Worm (Caenorhabditis elegans) whole organism, dauer: ENCODE results near the gene C49C8.2.

ENCODE experiments used
- unc-62 ChIP-seq: sonication (generic microtip); optimal IDR thresholded peaks from 2 replicates; lab custom pipeline; 2017; ENCODE audit warnings: missing biosample characterization, missing genetic modification reagents, missing genetic modification characterization

Gene C49C8.2

ce11 chrIV:8630243-8630642, 20.6 kb upstream of the C49C8.2 start:
- no peak for TF ChIP-seq unc-62 (GFP tag; lab: Kevin White, UChicago)

- TF ChIP-seq unc-62 (GFP tag; lab: Kevin White, UChicago): no peak
Measured at ce11 chrIV:8631033-8631432, 19.9 kb upstream of the C49C8.2 start, which contains the start of gene dgk-4. TSS of gene dgk-4 (plus strand) at chrIV:8631333.

DNA sequence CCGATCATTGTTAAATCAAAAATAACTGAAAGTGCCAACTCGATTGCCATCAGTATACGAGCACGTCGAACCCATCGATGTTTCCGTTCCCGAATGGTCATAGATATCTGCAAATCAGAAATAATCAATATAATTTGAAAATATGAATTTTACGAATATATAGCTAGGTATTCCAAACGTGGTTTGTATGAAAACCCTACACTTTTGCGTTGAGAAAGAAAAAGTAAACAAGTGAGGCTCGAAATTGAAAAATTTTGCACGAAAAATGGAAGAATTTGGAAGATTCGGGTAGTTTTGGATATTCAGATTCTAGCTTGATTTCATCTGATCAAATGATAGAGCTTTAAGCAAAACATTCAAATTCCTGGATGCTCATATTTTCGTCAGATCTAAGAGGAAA, 12.1 kb upstream of the C49C8.2 start, which contains the start of gene F42A9.9:
Gene F42A9.9, minus strand, starts transcription at position 101 of the 400 bp plus-strand sequence.
- no peak for TF ChIP-seq unc-62 (GFP tag; lab: Kevin White, UChicago)

ce11 chrIV:8644432-8644831, 6.5 kb upstream of the C49C8.2 start, which contains the start of gene C49C8.3:
TSS of gene C49C8.3 (plus strand) at chrIV:8644732.
- no peak for TF ChIP-seq unc-62 (GFP tag; lab: Kevin White, UChicago)

ce11 chrIV:8648502-8648901, 2.4 kb upstream of the C49C8.2 start, which contains the start of gene cyp-33E1:
TSS of gene cyp-33E1 (minus strand) at chrIV:8648602.
- TF ChIP-seq unc-62 (GFP tag; lab: Kevin White, UChicago): no peak

ce11 chrIV:8651835-8652234, 947 bp downstream of the C49C8.2 start, which contains the start of gene C49C8.8:
TSS of gene C49C8.8 (plus strand) at chrIV:8652135.
- TF ChIP-seq unc-62 (GFP tag; lab: Kevin White, UChicago): no peak

DNA sequence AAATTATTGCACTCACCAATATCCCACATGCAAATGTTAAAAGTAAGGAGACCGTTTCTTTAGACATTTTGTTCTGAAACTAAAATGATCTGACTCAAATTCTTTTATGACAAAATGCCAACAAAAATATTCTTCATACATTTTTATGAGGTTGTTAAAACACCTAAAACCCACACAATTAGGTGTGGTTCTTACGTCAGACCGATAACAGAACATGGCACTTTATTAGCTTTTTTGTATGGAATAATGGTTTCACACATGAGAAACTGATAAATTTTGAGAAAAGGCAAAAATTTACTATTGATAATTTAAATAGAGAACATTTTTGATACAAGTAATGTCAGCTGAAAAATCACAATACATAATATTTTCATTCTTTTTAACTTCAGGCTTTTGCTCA, 2.7 kb downstream of the C49C8.2 start, which contains the start of gene C49C8.5:
Gene C49C8.5, minus strand, starts transcription at position 73 of the 400 bp plus-strand sequence.
- TF ChIP-seq unc-62 (GFP tag; lab: Kevin White, UChicago): no peak

DNA sequence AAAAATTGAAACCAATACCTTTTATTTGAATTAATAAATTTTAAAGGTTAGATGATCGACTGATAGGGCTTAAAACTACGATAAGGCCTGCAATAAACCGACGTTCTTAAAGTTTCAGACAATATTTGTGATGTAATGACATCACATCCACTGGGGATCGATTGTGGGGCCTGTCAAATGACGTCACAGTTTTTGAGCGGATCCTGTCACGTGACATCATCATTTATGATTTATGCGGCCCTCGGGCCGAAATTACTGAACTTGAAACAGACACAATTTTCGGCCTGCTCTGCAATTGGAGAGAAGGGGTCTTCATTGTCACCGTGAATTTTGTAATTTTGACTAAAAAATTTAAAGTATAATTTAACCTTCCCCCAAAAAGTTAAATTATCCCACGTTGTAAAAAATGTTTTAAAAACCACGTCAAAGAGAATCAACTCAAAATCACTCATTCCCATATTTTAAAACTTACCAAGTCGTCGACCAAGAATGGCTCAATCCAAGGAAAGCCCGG, 3.3 kb downstream of the C49C8.2 start, which contains the start of gene C49C8.1:
Gene C49C8.1, plus strand, starts transcription at position 464 of the 514 bp plus-strand sequence.
- TF ChIP-seq unc-62 (GFP tag; lab: Kevin White, UChicago): no peak

ce11 chrIV:8658122-8658521, 7.2 kb downstream of the C49C8.2 start, which contains the start of gene C49C8.6:
TSS of gene C49C8.6 (minus strand) at chrIV:8658222.
- no peak for TF ChIP-seq unc-62 (GFP tag; lab: Kevin White, UChicago)

DNA sequence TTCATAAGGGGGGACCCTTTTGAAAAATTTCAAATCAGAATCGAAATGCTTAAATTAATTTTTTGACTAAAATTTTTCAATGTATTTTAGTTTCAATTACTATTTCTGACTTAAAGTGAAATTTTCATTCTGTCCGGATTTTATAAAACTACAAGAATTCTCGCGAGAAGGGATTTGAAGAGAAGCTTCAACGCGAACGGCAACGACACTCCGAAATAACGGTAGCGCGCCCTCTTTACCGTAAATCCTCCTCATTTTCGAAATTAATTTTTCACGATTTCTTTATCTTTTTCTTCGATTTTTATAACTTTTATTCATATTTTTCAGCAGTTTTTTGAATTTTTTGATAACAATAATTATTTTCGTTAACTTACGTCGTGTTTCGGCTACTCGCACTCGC, 14.9 kb downstream of the C49C8.2 start:
- no peak for TF ChIP-seq unc-62 (GFP tag; lab: Kevin White, UChicago)

DNA sequence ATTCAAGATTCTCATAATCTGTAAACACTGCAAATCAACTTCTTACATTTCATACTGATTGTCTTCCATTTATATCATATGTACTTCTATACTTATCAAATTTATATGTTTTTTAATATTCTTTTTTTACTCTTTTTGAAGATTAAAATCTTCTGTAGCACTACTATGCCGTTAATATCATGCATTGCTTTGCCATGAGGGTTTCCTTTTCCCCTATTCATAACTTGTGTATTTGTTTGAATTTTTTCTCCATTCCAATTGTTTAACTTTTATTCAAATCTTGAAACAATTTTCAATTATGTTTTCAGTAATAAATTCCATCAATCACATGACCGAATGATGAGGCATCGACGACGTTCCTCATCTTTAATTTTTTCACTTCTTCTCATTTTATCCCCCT, 17.7 kb downstream of the C49C8.2 start, which contains the start of gene cdh-5:
Gene cdh-5, plus strand, starts transcription at position 301 of the 400 bp plus-strand sequence.
- no peak for TF ChIP-seq unc-62 (GFP tag; lab: Kevin White, UChicago)

- TF ChIP-seq unc-62 (GFP tag; lab: Kevin White, UChicago): no peak
Measured at ce11 chrIV:8673733-8674375, 23.0 kb downstream of the C49C8.2 start.

- TF ChIP-seq unc-62 (GFP tag; lab: Kevin White, UChicago): no peak
Measured at ce11 chrIV:8677303-8677702, 26.4 kb downstream of the C49C8.2 start, which contains the start of gene F08B4.8. TSS of gene F08B4.8 (plus strand) at chrIV:8677603.

DNA sequence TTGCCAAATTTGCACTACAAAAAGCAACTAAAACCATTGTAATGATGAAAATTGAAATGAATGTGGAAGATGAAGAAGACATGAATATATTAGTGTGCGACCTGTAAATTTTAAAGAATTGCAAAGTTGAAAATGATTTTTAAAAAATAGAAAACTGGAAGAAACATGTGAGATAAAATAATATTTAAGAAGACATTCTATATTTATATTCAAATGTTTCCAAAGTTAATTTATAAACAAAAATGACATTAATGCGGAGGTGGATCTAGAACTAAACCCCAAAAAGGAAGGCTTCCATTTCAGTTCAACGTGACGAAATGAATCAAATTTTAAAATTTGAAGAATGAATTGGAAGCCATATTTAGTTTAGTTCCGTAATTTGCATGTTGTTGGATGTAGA, 28.3 kb downstream of the C49C8.2 start, which contains the start of gene nlp-60:
Gene nlp-60, minus strand, starts transcription at position 101 of the 400 bp plus-strand sequence.
- TF ChIP-seq unc-62 (GFP tag; lab: Kevin White, UChicago): no peak

DNA sequence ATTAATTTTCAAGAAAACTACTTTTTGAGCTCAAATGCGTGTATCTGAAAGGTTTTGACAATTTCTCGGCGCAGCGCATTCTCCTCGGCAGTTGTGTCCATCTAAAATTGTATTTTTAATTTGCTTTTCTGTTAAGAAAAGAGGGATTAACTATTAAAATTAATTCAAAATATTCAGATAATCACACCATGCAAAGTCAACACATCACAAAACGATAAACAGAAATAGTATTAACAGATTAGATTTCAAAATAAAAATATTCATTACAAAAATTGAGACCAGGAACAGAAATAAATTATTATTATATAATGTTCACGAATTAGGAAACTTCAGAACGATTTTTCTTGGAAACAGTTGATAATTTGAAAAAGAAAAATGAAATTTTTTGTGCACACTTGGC, 35.6 kb downstream of the C49C8.2 start, which contains the start of gene pole-2:
Gene pole-2, minus strand, starts transcription at position 101 of the 400 bp plus-strand sequence.
- no peak for TF ChIP-seq unc-62 (GFP tag; lab: Kevin White, UChicago)

ce11 chrIV:8686966-8687365, 36.1 kb downstream of the C49C8.2 start:
- no peak for TF ChIP-seq unc-62 (GFP tag; lab: Kevin White, UChicago)
